Worm (Caenorhabditis elegans): ENCODE data around the gene mif-1.
A peak's percentile ranks its signal among the peaks of the same experiment; 100 is the strongest.

The mif-1 gene

ce11 chrIII:11849590-11849989, 1.6 kb downstream of the mif-1 start:
- TF ChIP-seq unc-62 (GFP tag; optimal IDR thresholded peaks at IDR 0.05) = no peak
- TF ChIP-seq ceh-9 (tag; optimal IDR thresholded peaks at IDR 0.05) = no peak

- TF ChIP-seq ceh-9 (tag; optimal IDR thresholded peaks at IDR 0.05) = no peak
- no peak for TF ChIP-seq egl-5 (tag; optimal IDR thresholded peaks at IDR 0.05)
- no peak for TF ChIP-seq elt-2 (tag; optimal IDR thresholded peaks at IDR 0.05)
- no peak for TF ChIP-seq hmg-11 (tag; optimal IDR thresholded peaks at IDR 0.05)
- TF ChIP-seq nhr-23 (tag; optimal IDR thresholded peaks at IDR 0.05) = no peak
- TF ChIP-seq nhr-76 (tag; optimal IDR thresholded peaks at IDR 0.05) = no peak
- TF ChIP-seq ama-1 (optimal IDR thresholded peaks at IDR 0.05) = no peak
- no peak for TF ChIP-seq nhr-77 (tag; optimal IDR thresholded peaks at IDR 0.05)
- TF ChIP-seq aly-2 (tag; optimal IDR thresholded peaks at IDR 0.05) = no peak
- no peak for TF ChIP-seq ZK546.5 (tag; optimal IDR thresholded peaks at IDR 0.05)
- no peak for TF ChIP-seq fkh-2 (tag; optimal IDR thresholded peaks at IDR 0.05)
Measured at ce11 chrIII:11853533-11853932, 5.6 kb downstream of the mif-1 start.

- TF ChIP-seq nhr-11 (tag; optimal IDR thresholded peaks at IDR 0.05) (no peak), ztf-4 (tag; optimal IDR thresholded peaks at IDR 0.05) (no peak), sea-2 (GFP tag; optimal IDR thresholded peaks at IDR 0.05) (no peak), egl-5 (tag; optimal IDR thresholded peaks at IDR 0.05) (no peak), unc-62 (GFP tag; optimal IDR thresholded peaks at IDR 0.05) (no peak), ceh-82 (tag; optimal IDR thresholded peaks at IDR 0.05) (no peak), elt-1 (tag; optimal IDR thresholded peaks at IDR 0.05) (no peak), ceh-28 (tag; optimal IDR thresholded peaks at IDR 0.05) (no peak), hmg-11 (tag; optimal IDR thresholded peaks at IDR 0.05) (no peak), ceh-16 (tag; optimal IDR thresholded peaks at IDR 0.05) (no peak), lsy-12 (tag; optimal IDR thresholded peaks at IDR 0.05) (no peak), skn-1 (tag; optimal IDR thresholded peaks at IDR 0.05) (no peak)
Measured at ce11 chrIII:11856852-11857251, 8.9 kb downstream of the mif-1 start.

- TF ChIP-seq nfya-1 (tag; optimal IDR thresholded peaks at IDR 0.05; ENCODE audit: insufficient read depth) (peak; percentile 97), ceh-16 (tag; optimal IDR thresholded peaks at IDR 0.05) (no peak)
Measured at ce11 chrIII:11861123-11861522, 13.2 kb downstream of the mif-1 start.

ce11 chrIII:11862149-11862548, 14.2 kb downstream of the mif-1 start, which contains the start of gene Y56A3A.2:
Y56A3A.2 (minus strand) TSS chrIII:11862249.
- TF ChIP-seq fos-1 (tag; optimal IDR thresholded peaks at IDR 0.05) = no peak
- no peak for TF ChIP-seq nhr-77 (tag; optimal IDR thresholded peaks at IDR 0.05)
- no peak for TF ChIP-seq elt-3 (tag; optimal IDR thresholded peaks at IDR 0.05)

- TF ChIP-seq mml-1 (tag; optimal IDR thresholded peaks at IDR 0.05) (no peak), nfya-1 (tag; optimal IDR thresholded peaks at IDR 0.05; ENCODE audit: insufficient read depth) (peak; percentile 64)
Measured at ce11 chrIII:11866127-11866526, 18.2 kb downstream of the mif-1 start.

- TF ChIP-seq nhr-11 (tag; optimal IDR thresholded peaks at IDR 0.05) (no peak), pqm-1 (tag; optimal IDR thresholded peaks at IDR 0.05) (no peak), ztf-4 (tag; optimal IDR thresholded peaks at IDR 0.05) (no peak), egl-5 (tag; optimal IDR thresholded peaks at IDR 0.05) (no peak), sea-2 (GFP tag; optimal IDR thresholded peaks at IDR 0.05) (no peak), jun-1 (tag; optimal IDR thresholded peaks at IDR 0.05) (no peak), mml-1 (tag; optimal IDR thresholded peaks at IDR 0.05) (no peak), nhr-77 (tag; optimal IDR thresholded peaks at IDR 0.05) (no peak), nhr-23 (tag; optimal IDR thresholded peaks at IDR 0.05) (no peak), tbx-2 (tag; optimal IDR thresholded peaks at IDR 0.05) (no peak), elt-3 (tag; optimal IDR thresholded peaks at IDR 0.05) (no peak), nhr-76 (tag; optimal IDR thresholded peaks at IDR 0.05) (no peak)
Measured at ce11 chrIII:11869231-11869912, 21.4 kb downstream of the mif-1 start, which contains the start of gene taf-12. taf-12 (minus strand) TSS chrIII:11869281.
